6 fruit fly cellular contexts compared by ENCODE assay signal in the genomic region with DNA sequence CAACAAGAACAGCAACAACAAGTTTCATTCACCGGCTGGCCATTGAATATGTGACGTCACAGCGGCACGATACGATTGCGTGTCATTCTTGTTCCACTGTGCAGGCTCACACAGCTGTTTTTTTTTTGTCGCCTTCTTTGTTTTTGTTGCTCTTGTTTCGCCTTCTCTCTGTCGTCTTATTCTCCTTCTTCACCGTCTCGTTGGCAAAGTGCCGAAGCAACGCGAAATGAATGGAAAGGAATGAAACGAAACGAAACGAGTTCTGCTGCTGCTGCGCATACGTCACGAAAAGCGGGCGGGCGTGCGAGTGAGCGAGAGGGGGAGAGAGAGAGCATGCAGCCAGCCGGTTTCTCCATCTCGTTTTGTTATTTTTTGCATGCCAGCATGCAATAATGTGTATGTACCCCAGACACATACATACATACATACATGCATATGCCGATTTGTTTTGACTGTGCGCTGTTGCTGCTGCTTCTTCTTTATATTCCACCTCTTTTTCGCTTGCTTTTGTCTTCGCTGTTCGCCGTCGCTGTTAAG.
TF ChIP-seq lines count a peak whose summit lies in the region.

No protein-coding gene starts in this region.

- TF ChIP-seq CTCF in whole organism, embryonic (GFP tag; optimal IDR thresholded peaks at IDR 0.05; lab: Kevin White, UChicago) = no peak

TF ChIP-seq in Kc167, 6 proteins besides CTCF, POLR2A, EP300 and RAD21:
- peak; percentile 32 for TF ChIP-seq psq (optimal IDR thresholded peaks at IDR 0.05; lab: Kevin White, UChicago)
- no peak for TF ChIP-seq Sin3A (optimal IDR thresholded peaks at IDR 0.05; lab: Kevin White, UChicago)
- no peak for TF ChIP-seq insv (optimal IDR thresholded peaks at IDR 0.05; lab: Kevin White, UChicago)
- TF ChIP-seq ttk (optimal IDR thresholded peaks at IDR 0.05; lab: Kevin White, UChicago) = no peak

TF ChIP-seq in whole organism, adult, 20 proteins besides CTCF, POLR2A, EP300 and RAD21 (continues in another document):
- TF ChIP-seq Hr96 (GFP tag; optimal IDR thresholded peaks at IDR 0.05; lab: Kevin White, UChicago) = peak; percentile 29
- TF ChIP-seq kay (GFP tag; lab: Kevin White, UChicago; ENCODE audit: borderline replicate concordance) = peak; percentile 34
- TF ChIP-seq CG5204 (GFP tag; optimal IDR thresholded peaks at IDR 0.05; lab: Kevin White, UChicago) = no peak
- TF ChIP-seq CG7045 (GFP tag; optimal IDR thresholded peaks at IDR 0.05; lab: Kevin White, UChicago) = no peak
- no peak for TF ChIP-seq Clk (GFP tag; optimal IDR thresholded peaks at IDR 0.05; lab: Kevin White, UChicago)
- TF ChIP-seq CG1620 (GFP tag; optimal IDR thresholded peaks at IDR 0.05; lab: Kevin White, UChicago) = no peak
- peak; percentile 91 for TF ChIP-seq cic (GFP tag; optimal IDR thresholded peaks at IDR 0.05; lab: Kevin White, UChicago)
- TF ChIP-seq bab1 (GFP tag; optimal IDR thresholded peaks at IDR 0.05; lab: Kevin White, UChicago) = peak; percentile 54
- peak; percentile 12 for TF ChIP-seq CG7101 (tag; optimal IDR thresholded peaks at IDR 0.05; lab: Kevin White, UChicago)
- peak; percentile 68 for TF ChIP-seq pad (GFP tag; optimal IDR thresholded peaks at IDR 0.05; lab: Kevin White, UChicago)
- no peak for TF ChIP-seq CG33017 (tag; optimal IDR thresholded peaks at IDR 0.05; lab: Kevin White, UChicago)
- no peak for TF ChIP-seq cnc (optimal IDR thresholded peaks at IDR 0.05; lab: Kevin White, UChicago)
- TF ChIP-seq toe (GFP tag; optimal IDR thresholded peaks at IDR 0.05; lab: Kevin White, UChicago) = peak; percentile 12
- TF ChIP-seq ovo (GFP tag; optimal IDR thresholded peaks at IDR 0.05; lab: Kevin White, UChicago) = no peak
- TF ChIP-seq Mnt (GFP tag; optimal IDR thresholded peaks at IDR 0.05; lab: Kevin White, UChicago) = peak; percentile 88
- TF ChIP-seq tj (GFP tag; optimal IDR thresholded peaks at IDR 0.05; lab: Kevin White, UChicago) = peak; percentile 81

TF ChIP-seq in whole organism, embryonic, 481 proteins besides CTCF, POLR2A, EP300 and RAD21 (continues in another document):
- TF ChIP-seq CG14667 (GFP tag; IDR thresholded peaks at IDR 0.05; lab: Robert Waterston, UW) (no peak), CG9727 (GFP tag; optimal IDR thresholded peaks at IDR 0.05; lab: Kevin White, UChicago) (no peak), CG14965 (GFP tag; optimal IDR thresholded peaks at IDR 0.05; lab: Kevin White, UChicago; ENCODE audit: borderline replicate concordance) (no peak), CG6683 (GFP tag; optimal IDR thresholded peaks at IDR 0.05; lab: Kevin White, UChicago) (no peak), abd-A (tag; optimal IDR thresholded peaks at IDR 0.05; lab: Kevin White, UChicago) (peak; percentile 62), CG4360 (GFP tag; IDR thresholded peaks at IDR 0.05; lab: Robert Waterston, UW) (peak; percentile 76), lbe (GFP tag; optimal IDR thresholded peaks at IDR 0.05; lab: Kevin White, UChicago) (peak; percentile 60), Asciz (GFP tag; optimal IDR thresholded peaks at IDR 0.05; lab: Kevin White, UChicago) (no peak), row (GFP tag; IDR thresholded peaks at IDR 0.05; lab: Robert Waterston, UW) (peak; percentile 53; the same call in 2 of the 3 replicates), Fer1 (GFP tag; optimal IDR thresholded peaks at IDR 0.05; lab: Kevin White, UChicago) (peak; percentile 2), sqz (GFP tag; optimal IDR thresholded peaks at IDR 0.05; lab: Kevin White, UChicago) (peak; percentile 92), CG10979 (tag; optimal IDR thresholded peaks at IDR 0.05; lab: Kevin White, UChicago) (no peak), twi (tag; optimal IDR thresholded peaks at IDR 0.05; lab: Kevin White, UChicago) (no peak), kni (GFP tag; optimal IDR thresholded peaks at IDR 0.05; lab: Kevin White, UChicago) (peak; percentile 26), sd (tag; optimal IDR thresholded peaks at IDR 0.05; lab: Kevin White, UChicago) (peak; percentile 77), psq (GFP tag; optimal IDR thresholded peaks at IDR 0.05; lab: Kevin White, UChicago) (peak; percentile 92)

TF ChIP-seq in whole organism, prepupa, 60 proteins besides CTCF, POLR2A, EP300 and RAD21 (continues in another document):
- TF ChIP-seq CG1621 (tag; optimal IDR thresholded peaks at IDR 0.05; lab: Kevin White, UChicago) (peak; percentile 92), Hr39 (GFP tag; optimal IDR thresholded peaks at IDR 0.05; lab: Kevin White, UChicago) (peak; percentile 27), CG16779 (tag; optimal IDR thresholded peaks at IDR 0.05; lab: Kevin White, UChicago) (peak; percentile 96), CG4318 (GFP tag; optimal IDR thresholded peaks at IDR 0.05; lab: Kevin White, UChicago) (peak; percentile 1), pdm3 (GFP tag; optimal IDR thresholded peaks at IDR 0.05; lab: Kevin White, UChicago) (peak; percentile 82), CG31627 (GFP tag; optimal IDR thresholded peaks at IDR 0.05; lab: Kevin White, UChicago) (peak; percentile 6), Gug (GFP tag; IDR thresholded peaks at IDR 0.05; lab: Robert Waterston, UW) (peak; percentile 57), CG9139 (GFP tag; optimal IDR thresholded peaks at IDR 0.05; lab: Kevin White, UChicago) (peak; percentile 97), Hr38 (GFP tag; optimal IDR thresholded peaks at IDR 0.05; lab: Kevin White, UChicago) (no peak), Ets21C (GFP tag; optimal IDR thresholded peaks at IDR 0.05; lab: Kevin White, UChicago) (no peak), CG11902 (GFP tag; optimal IDR thresholded peaks at IDR 0.05; lab: Kevin White, UChicago) (peak; percentile 16), Eip78C (GFP tag; lab: Kevin White, UChicago) (peak; percentile 94), CG8119 (GFP tag; IDR thresholded peaks at IDR 0.05; lab: Robert Waterston, UW) (peak; percentile 88), CG10631 (GFP tag; optimal IDR thresholded peaks at IDR 0.05; lab: Kevin White, UChicago) (peak; percentile 63), CG7368 (GFP tag; optimal IDR thresholded peaks at IDR 0.05; lab: Kevin White, UChicago) (peak; percentile 89), esn (GFP tag; optimal IDR thresholded peaks at IDR 0.05; lab: Kevin White, UChicago) (peak; percentile 54), Met (GFP tag; optimal IDR thresholded peaks at IDR 0.05; lab: Kevin White, UChicago) (peak; percentile 59), CG6808 (GFP tag; optimal IDR thresholded peaks at IDR 0.05; lab: Kevin White, UChicago) (peak; percentile 94)

TF ChIP-seq in whole organism, pupa, 21 proteins besides CTCF, POLR2A, EP300 and RAD21 (continues in another document):
- TF ChIP-seq CG12605 (GFP tag; IDR thresholded peaks at IDR 0.05; lab: Robert Waterston, UW) (peak; percentile 96), CG13204 (GFP tag; optimal IDR thresholded peaks at IDR 0.05; lab: Kevin White, UChicago) (peak; percentile 95), Pif1A (GFP tag; optimal IDR thresholded peaks at IDR 0.05; lab: Kevin White, UChicago) (peak; percentile 89), CG34367 (tag; optimal IDR thresholded peaks at IDR 0.05; lab: Kevin White, UChicago) (peak; percentile 93), CG14655 (GFP tag; optimal IDR thresholded peaks at IDR 0.05; lab: Kevin White, UChicago) (peak; percentile 87), CG8159 (tag; optimal IDR thresholded peaks at IDR 0.05; lab: Kevin White, UChicago) (peak; percentile 85), rn (GFP tag; IDR thresholded peaks at IDR 0.05; lab: Robert Waterston, UW) (peak; percentile 76), CG9948 (tag; optimal IDR thresholded peaks at IDR 0.05; lab: Kevin White, UChicago) (peak; percentile 82), CG32121 (GFP tag; IDR thresholded peaks at IDR 0.05; lab: Robert Waterston, UW) (peak; percentile 91), D1 (tag; optimal IDR thresholded peaks at IDR 0.05; lab: Kevin White, UChicago) (peak; percentile 61), gl (tag; optimal IDR thresholded peaks at IDR 0.05; lab: Kevin White, UChicago) (peak; percentile 98), CG4496 (GFP tag; IDR thresholded peaks at IDR 0.05; lab: Robert Waterston, UW) (peak; percentile 95), EcR (GFP tag; optimal IDR thresholded peaks at IDR 0.05; lab: Kevin White, UChicago) (peak; percentile 85), Snoo (tag; optimal IDR thresholded peaks at IDR 0.05; lab: Kevin White, UChicago) (peak; percentile 78), fd96Ca (GFP tag; IDR thresholded peaks at IDR 0.05; lab: Robert Waterston, UW) (peak; percentile 91), Ets98B (GFP tag; IDR thresholded peaks at IDR 0.05; lab: Robert Waterston, UW) (peak; percentile 91), CG8301 (tag; optimal IDR thresholded peaks at IDR 0.05; lab: Kevin White, UChicago) (peak; percentile 81), Pif1B (GFP tag; optimal IDR thresholded peaks at IDR 0.05; lab: Kevin White, UChicago) (peak; percentile 92), CG17806 (tag; optimal IDR thresholded peaks at IDR 0.05; lab: Kevin White, UChicago) (peak; percentile 82)

TF ChIP-seq in whole organism, wandering third instar larva, 38 proteins besides CTCF, POLR2A, EP300 and RAD21 (continues in another document):
- TF ChIP-seq Hnf4 (GFP tag; optimal IDR thresholded peaks at IDR 0.05; lab: Kevin White, UChicago) = no peak
- TF ChIP-seq dl (GFP tag; optimal IDR thresholded peaks at IDR 0.05; lab: Kevin White, UChicago; ENCODE audit: insufficient read depth in 1 of 2, partially characterized antibody in 2 of 2) = peak in 1 of 2 experiments; percentile 58
- TF ChIP-seq GATAd (GFP tag; optimal IDR thresholded peaks at IDR 0.05; lab: Kevin White, UChicago) = no peak
- peak; percentile 78 for TF ChIP-seq Vsx2 (GFP tag; optimal IDR thresholded peaks at IDR 0.05; lab: Kevin White, UChicago; ENCODE audit: partially characterized antibody)
- TF ChIP-seq sv (GFP tag; optimal IDR thresholded peaks at IDR 0.05; lab: Kevin White, UChicago) = no peak
- TF ChIP-seq tai (GFP tag; optimal IDR thresholded peaks at IDR 0.05; lab: Kevin White, UChicago) = no peak
- no peak for TF ChIP-seq CG32264 (GFP tag; optimal IDR thresholded peaks at IDR 0.05; lab: Kevin White, UChicago)
- no peak for TF ChIP-seq usp (GFP tag; optimal IDR thresholded peaks at IDR 0.05; lab: Kevin White, UChicago)
- peak; percentile 98 for TF ChIP-seq psq (GFP tag; optimal IDR thresholded peaks at IDR 0.05; lab: Kevin White, UChicago)
- TF ChIP-seq dmrt93B (GFP tag; optimal IDR thresholded peaks at IDR 0.05; lab: Kevin White, UChicago) = peak; percentile 2
- TF ChIP-seq fru (GFP tag; optimal IDR thresholded peaks at IDR 0.05; lab: Kevin White, UChicago) = peak; percentile 69
- peak; percentile 50 for TF ChIP-seq br (GFP tag; optimal IDR thresholded peaks at IDR 0.05; lab: Kevin White, UChicago)
- no peak for TF ChIP-seq N (GFP tag; optimal IDR thresholded peaks at IDR 0.05; lab: Kevin White, UChicago)
- TF ChIP-seq dsf (GFP tag; optimal IDR thresholded peaks at IDR 0.05; lab: Kevin White, UChicago; ENCODE audit: borderline replicate concordance) = no peak
- TF ChIP-seq Dif (GFP tag; optimal IDR thresholded peaks at IDR 0.05; lab: Kevin White, UChicago; ENCODE audit: partially characterized antibody) = peak; percentile 64
- no peak for TF ChIP-seq Myc (optimal IDR thresholded peaks at IDR 0.05; lab: Kevin White, UChicago)
- peak; percentile 53 for TF ChIP-seq Mio (GFP tag; optimal IDR thresholded peaks at IDR 0.05; lab: Kevin White, UChicago)
- TF ChIP-seq OdsH (GFP tag; optimal IDR thresholded peaks at IDR 0.05; lab: Kevin White, UChicago) = no peak
- TF ChIP-seq Jra (GFP tag; optimal IDR thresholded peaks at IDR 0.05; lab: Kevin White, UChicago) = peak; percentile 19
- TF ChIP-seq sage (GFP tag; optimal IDR thresholded peaks at IDR 0.05; lab: Kevin White, UChicago) = peak; percentile 70
